Worm (Caenorhabditis elegans): Measurements from ENCODE around the gene sip-1.

DNA sequence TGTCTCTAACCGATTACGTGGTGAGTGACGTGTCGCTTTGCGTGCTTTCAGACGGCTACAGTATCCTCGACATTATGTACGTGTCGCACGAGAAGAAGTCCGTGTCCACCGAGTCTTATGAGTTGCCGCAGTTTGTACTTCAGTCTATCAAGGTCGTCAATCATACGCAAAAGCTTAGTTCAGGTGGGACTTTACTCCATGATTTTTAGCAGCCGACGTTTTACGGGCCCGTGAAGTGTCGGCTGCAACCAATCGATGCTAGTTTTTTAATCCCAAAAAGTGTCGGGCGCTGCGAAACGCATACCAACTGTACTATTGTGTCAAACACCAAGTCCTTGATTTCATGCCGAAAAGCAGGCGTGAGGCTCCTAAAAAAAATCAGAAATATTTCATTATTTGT lies 18.2 kb upstream of the sip-1 start:
- TF ChIP-seq pha-4 (tag; optimal IDR thresholded peaks at IDR 0.05) (no peak), ama-1 (optimal IDR thresholded peaks at IDR 0.05) (no peak), K02D7.2 (tag; optimal IDR thresholded peaks at IDR 0.05) (no peak), nfya-1 (tag; optimal IDR thresholded peaks at IDR 0.05) (no peak), lin-11 (tag; optimal IDR thresholded peaks at IDR 0.05) (no peak), ceh-2 (tag; optimal IDR thresholded peaks at IDR 0.05) (no peak), ceh-24 (tag; optimal IDR thresholded peaks at IDR 0.05) (no peak), elt-2 (tag; optimal IDR thresholded peaks at IDR 0.05) (no peak), ceh-9 (tag; optimal IDR thresholded peaks at IDR 0.05) (no peak)

All from whole organism, late embryonic.